Worm (Caenorhabditis elegans) whole organism, late embryonic: ENCODE results near the gene pmp-2.

Experiments
- fax-1 ChIP-seq: sonication (generic microtip); optimal IDR thresholded peaks from 2 replicates; lab custom pipeline; 2016; ENCODE audit warnings: missing genotype, missing genetic modification characterization, missing compliant biosample characterization
- nfya-1 ChIP-seq: sonication (generic microtip); optimal IDR thresholded peaks from 2 replicates; lab custom pipeline; 2017; ENCODE audit warnings: missing genetic modification characterization, mild to moderate bottlenecking, missing compliant biosample characterization, antibody characterized with exemption, moderate library complexity

DNA sequence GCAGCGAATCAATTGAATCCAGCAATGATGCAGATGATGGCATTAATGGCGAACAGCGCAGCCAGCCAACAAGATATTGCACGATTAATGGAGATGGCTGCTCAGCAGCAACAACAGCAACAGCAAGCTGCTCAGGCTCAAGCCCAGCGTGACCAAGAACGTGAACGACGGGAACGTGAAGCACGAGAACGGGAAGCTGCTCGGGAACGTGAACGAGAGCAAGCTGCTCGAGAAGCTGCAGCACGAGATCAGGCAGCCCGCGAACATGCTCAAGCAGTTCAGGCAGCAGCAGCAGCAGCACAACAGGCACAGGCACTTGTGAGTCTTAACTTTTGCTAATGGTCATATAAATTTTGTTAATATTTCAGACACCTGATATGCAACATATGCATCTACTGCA is 40.9 kb downstream of the pmp-2 start:
- TF ChIP-seq fax-1 (no peak), nfya-1 (no peak)
